Fruit fly (Drosophila melanogaster): Measurements from ENCODE around the gene Rpt2.

Rpt2 gene

DNA sequence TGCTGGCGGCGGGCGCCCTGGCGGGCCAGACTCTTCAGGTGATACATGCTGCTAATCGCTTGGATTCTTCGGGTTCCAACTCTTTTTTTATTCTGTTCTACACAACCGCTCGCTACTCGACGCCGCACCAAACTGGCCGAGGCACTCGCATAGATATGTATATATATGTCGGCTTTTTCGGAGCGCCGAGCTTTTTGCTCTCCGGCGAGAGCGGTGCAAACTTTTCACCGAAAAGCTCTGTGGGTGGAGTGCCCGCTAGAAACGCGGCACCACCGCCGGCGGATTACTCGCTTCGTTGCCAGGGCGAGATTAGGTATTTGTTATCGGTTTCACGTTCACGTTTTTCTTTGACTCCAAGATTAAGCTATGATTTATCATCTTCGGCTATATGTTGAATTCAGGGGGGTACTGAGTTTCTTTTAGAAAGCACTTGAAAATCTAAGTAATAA is 11.6 kb upstream of the Rpt2 start, which contains the start of gene Gdh (continued):
- TF ChIP-seq Meics (GFP tag; optimal IDR thresholded peaks at IDR 0.05) (peak; percentile 18), CG10274 (GFP tag; optimal IDR thresholded peaks at IDR 0.05) (no peak), wor (GFP tag; IDR thresholded peaks at IDR 0.05) (no peak), peb (GFP tag; IDR thresholded peaks at IDR 0.05) (no peak), luna (GFP tag; optimal IDR thresholded peaks at IDR 0.05) (no peak), fd102C (GFP tag; optimal IDR thresholded peaks at IDR 0.05) (no peak), HLH54F (GFP tag; optimal IDR thresholded peaks at IDR 0.05) (no peak), wek (GFP tag; optimal IDR thresholded peaks at IDR 0.05) (no peak), Neu2 (GFP tag; optimal IDR thresholded peaks at IDR 0.05; ENCODE audit: borderline replicate concordance) (no peak), CG31224 (GFP tag; IDR thresholded peaks at IDR 0.05) (no peak), CG9609 (GFP tag; optimal IDR thresholded peaks at IDR 0.05) (no peak), CG11723 (GFP tag; optimal IDR thresholded peaks at IDR 0.05) (no peak), yki (optimal IDR thresholded peaks at IDR 0.05) (no peak), Stat92E (GFP tag; optimal IDR thresholded peaks at IDR 0.05) (peak in 1 of 3 experiments; percentile 12), sens (GFP tag) (peak; percentile 77), CG4617 (GFP tag; optimal IDR thresholded peaks at IDR 0.05; ENCODE audit: borderline replicate concordance) (no peak), Dll (GFP tag; IDR thresholded peaks at IDR 0.05; ENCODE audit: partially characterized antibody) (no peak), kni (GFP tag; optimal IDR thresholded peaks at IDR 0.05) (no peak), sob (GFP tag; IDR thresholded peaks at IDR 0.05) (peak; percentile 43; the same call in 1 of the 2 replicates), btn (GFP tag; optimal IDR thresholded peaks at IDR 0.05) (no peak), Ravus (GFP tag; IDR thresholded peaks at IDR 0.05) (no peak), PHDP (tag; optimal IDR thresholded peaks at IDR 0.05) (peak; percentile 45), wdn (GFP tag; IDR thresholded peaks at IDR 0.05) (no peak), Sry-β (GFP tag; optimal IDR thresholded peaks at IDR 0.05) (no peak), Dfd (GFP tag; optimal IDR thresholded peaks at IDR 0.05) (no peak), CG6654 (GFP tag; optimal IDR thresholded peaks at IDR 0.05) (no peak), repo (GFP tag; optimal IDR thresholded peaks at IDR 0.05) (no peak), CG16779 (GFP tag; IDR thresholded peaks at IDR 0.05) (peak; percentile 35; the same call in 1 of the 2 replicates), Gug (GFP tag; IDR thresholded peaks at IDR 0.05) (no peak), B-H1 (GFP tag; IDR thresholded peaks at IDR 0.05) (no peak; the same call in 2 of the 3 replicates), CG10959 (GFP tag; IDR thresholded peaks at IDR 0.05) (no peak), CG33213 (GFP tag; optimal IDR thresholded peaks at IDR 0.05) (no peak), caup (GFP tag; optimal IDR thresholded peaks at IDR 0.05; ENCODE audit: severe bottlenecking) (peak; percentile 64), pita (GFP tag; optimal IDR thresholded peaks at IDR 0.05) (no peak), CG17328 (GFP tag; IDR thresholded peaks at IDR 0.05) (peak; percentile 32; the same call in 1 of the 2 replicates), Hr39 (optimal IDR thresholded peaks at IDR 0.05) (no peak), CG17361 (GFP tag; IDR thresholded peaks at IDR 0.05) (no peak), CG9876 (GFP tag; optimal IDR thresholded peaks at IDR 0.05) (no peak), CG2116 (GFP tag; optimal IDR thresholded peaks at IDR 0.05) (no peak), CG13123 (GFP tag; optimal IDR thresholded peaks at IDR 0.05) (no peak), Dbx (GFP tag; IDR thresholded peaks at IDR 0.05) (peak; percentile 59; the same call in 2 of the 3 replicates), CG7271 (tag; optimal IDR thresholded peaks at IDR 0.05) (no peak), tup (GFP tag; optimal IDR thresholded peaks at IDR 0.05) (no peak), CG4730 (GFP tag; IDR thresholded peaks at IDR 0.05) (no peak), ab (GFP tag; optimal IDR thresholded peaks at IDR 0.05) (no peak), Opbp (GFP tag; IDR thresholded peaks at IDR 0.05; ENCODE audit: partially characterized antibody) (no peak), da (GFP tag; optimal IDR thresholded peaks at IDR 0.05) (no peak), Sox100B (GFP tag; optimal IDR thresholded peaks at IDR 0.05) (no peak), CG2199 (GFP tag; IDR thresholded peaks at IDR 0.05) (no peak), Awh (GFP tag; IDR thresholded peaks at IDR 0.05) (peak; percentile 60; the same call in 1 of the 2 replicates), bigmax (GFP tag; optimal IDR thresholded peaks at IDR 0.05) (no peak), Lhr (GFP tag; optimal IDR thresholded peaks at IDR 0.05) (no peak)

Data from whole organism, embryonic.